Fruit fly (Drosophila melanogaster) whole organism, embryonic: Measurements from ENCODE around the gene CG34348.

ENCODE experiments used
- Atf-2 ChIP-seq: fragments of 200-800 bp; sonication (Bioruptor generic); optimal IDR thresholded peaks from 2 replicates; lab custom pipeline; 2016; ENCODE audit warnings: missing biosample characterization, missing genetic modification characterization
- CG10565 ChIP-seq: fragments of 200-800 bp; sonication (Bioruptor generic); optimal IDR thresholded peaks from 3 replicates; lab custom pipeline; 2016; ENCODE audit warnings: missing biosample characterization, mild to moderate bottlenecking, missing genetic modification characterization
- CG11247 ChIP-seq: fragments of 200-800 bp; sonication (Bioruptor generic); IDR thresholded peaks from 2 replicates; pipeline ENCODE4 v1.3.6; 2022; ENCODE audit warnings: missing biosample characterization, missing genetic modification characterization
- CG12236 ChIP-seq: fragments of 200-800 bp; sonication (Bioruptor generic); optimal IDR thresholded peaks from 2 replicates; lab custom pipeline; 2016; ENCODE audit warnings: missing biosample characterization, missing genetic modification characterization
- CG12659 ChIP-seq: fragments of 200-800 bp; sonication (Bioruptor generic); optimal IDR thresholded peaks from 3 replicates; lab custom pipeline; 2017; ENCODE audit warnings: mild to moderate bottlenecking, missing biosample characterization, missing genetic modification reagents, missing genetic modification characterization
- CG13424 ChIP-seq: fragments of 200-800 bp; sonication (Bioruptor generic); optimal IDR thresholded peaks from 2 replicates; lab custom pipeline; 2019; ENCODE audit warnings: missing biosample characterization, mild to moderate bottlenecking, missing genetic modification characterization, moderate library complexity
- CG17912 ChIP-seq: fragments of 200-800 bp; sonication (Bioruptor generic); optimal IDR thresholded peaks from 2 replicates; lab custom pipeline; 2018; ENCODE audit warnings: missing biosample characterization, mild to moderate bottlenecking, missing genetic modification characterization
- CG18262 ChIP-seq: fragments of 200-800 bp; optimal IDR thresholded peaks from 3 replicates; lab custom pipeline; 2019; ENCODE audit warnings: missing biosample characterization, mild to moderate bottlenecking, missing genetic modification characterization, moderate library complexity
- CG2712 ChIP-seq: fragments of 200-800 bp; optimal IDR thresholded peaks from 3 replicates; lab custom pipeline; 2019; ENCODE audit warnings: missing biosample characterization, mild to moderate bottlenecking, missing genetic modification characterization, moderate library complexity
- CG2889 ChIP-seq: fragments of 200-800 bp; sonication (Bioruptor generic); IDR thresholded peaks from 3 replicates; pipeline ENCODE4 v1.3.6; 2022; ENCODE audit warnings: missing biosample characterization, missing genetic modification characterization
- CG4328 ChIP-seq: fragments of 200-800 bp; sonication (Bioruptor generic); optimal IDR thresholded peaks from 3 replicates; lab custom pipeline; 2017; ENCODE audit warnings: missing biosample characterization, missing genetic modification reagents, missing genetic modification characterization
- CG43689 ChIP-seq: fragments of 200-800 bp; sonication (Bioruptor generic); IDR thresholded peaks from 2 replicates; pipeline ENCODE4 v1.3.6; 2022; ENCODE audit warnings: missing biosample characterization, missing genetic modification characterization
- CG7372 ChIP-seq: fragments of 200-800 bp; sonication (Bioruptor generic); IDR thresholded peaks from 2 replicates; pipeline ENCODE4 v1.3.6; 2022; ENCODE audit warnings: missing biosample characterization, missing genetic modification characterization
- CG7786 ChIP-seq: fragments of 200-800 bp; sonication (Bioruptor generic); optimal IDR thresholded peaks from 2 replicates; lab custom pipeline; 2016; ENCODE audit warnings: missing biosample characterization, missing genetic modification characterization
- CTCF ChIP-seq: fragments of 200-800 bp; sonication (Bioruptor generic); optimal IDR thresholded peaks from 2 replicates; lab custom pipeline; 2017; ENCODE audit warnings: missing biosample characterization, mild to moderate bottlenecking, missing genetic modification characterization, moderate library complexity
- Camta ChIP-seq: fragments of 200-800 bp; sonication (Bioruptor generic); optimal IDR thresholded peaks from 2 replicates; lab custom pipeline; 2016; ENCODE audit warnings: missing biosample characterization, missing genetic modification characterization
- Eip74EF ChIP-seq, 2 experiments: fragments of 200-800 bp in 1 of 2; fragments of >200 bp in 1 of 2; sonication (Bioruptor generic) in 1 of 2; optimal IDR thresholded peaks; 2 replicates each; lab custom pipeline; 2017 to 2019; ENCODE audit warnings: missing biosample characterization in 2 of 2, missing genetic modification characterization in 2 of 2, mild to moderate bottlenecking in 1 of 2, moderate library complexity in 1 of 2
- HHEX ChIP-seq: fragments of 200-800 bp; sonication (Bioruptor generic); optimal IDR thresholded peaks from 3 replicates; lab custom pipeline; 2017; ENCODE audit warnings: missing biosample characterization, mild to moderate bottlenecking, missing genetic modification characterization, missing genetic modification reagents
- Hmx ChIP-seq: fragments of 200-800 bp; sonication (Bioruptor generic); optimal IDR thresholded peaks from 2 replicates; lab custom pipeline; 2016; ENCODE audit warnings: missing biosample characterization, missing genetic modification characterization
- Med ChIP-seq: fragments of 200-800 bp; sonication (Bioruptor generic); peaks from one replicate; lab custom pipeline; 2016; ENCODE audit warnings: missing biosample characterization, missing genetic modification characterization, mild to moderate bottlenecking, inconsistent platforms, moderate library complexity
- Mrtf ChIP-seq: fragments of 200-800 bp; sonication (Bioruptor generic); IDR thresholded peaks from 3 replicates; pipeline ENCODE4 v1.3.6; 2022; ENCODE audit warnings: missing biosample characterization, missing genetic modification characterization
- Pdp1 ChIP-seq, 2 experiments: fragments of 200-800 bp; sonication (Bioruptor generic); optimal IDR thresholded peaks; 3 replicates each; lab custom pipeline; 2016; ENCODE audit warnings: missing biosample characterization in 2 of 2, missing genetic modification characterization in 2 of 2, mild to moderate bottlenecking in 1 of 2, moderate library complexity in 1 of 2
- Six4 ChIP-seq: fragments of 200-800 bp; sonication (Bioruptor generic); optimal IDR thresholded peaks from 2 replicates; lab custom pipeline; 2016; ENCODE audit warnings: missing biosample characterization, missing genetic modification characterization
- Sox100B ChIP-seq: fragments of 200-800 bp; sonication (Bioruptor generic); optimal IDR thresholded peaks from 3 replicates; lab custom pipeline; 2018; ENCODE audit warnings: missing biosample characterization, mild to moderate bottlenecking, missing genetic modification characterization
- Taf1 ChIP-seq: fragments of 200-800 bp; sonication (Bioruptor generic); IDR thresholded peaks from 2 replicates; pipeline ENCODE4 v1.3.6; 2022; ENCODE audit warnings: missing biosample characterization, missing genetic modification characterization
- YL-1 ChIP-seq: fragments of 200-800 bp; sonication (Bioruptor generic); optimal IDR thresholded peaks from 3 replicates; lab custom pipeline; 2017; ENCODE audit warnings: missing biosample characterization, mild to moderate bottlenecking, missing genetic modification characterization
- ab ChIP-seq: fragments of 200-800 bp; sonication (Bioruptor generic); optimal IDR thresholded peaks from 2 replicates; lab custom pipeline; 2016; ENCODE audit warnings: missing biosample characterization, missing genetic modification characterization
- bab2 ChIP-seq: fragments of 200-800 bp; sonication (Bioruptor generic); optimal IDR thresholded peaks from 2 replicates; lab custom pipeline; 2016; ENCODE audit warnings: missing biosample characterization, missing genetic modification characterization
- bbx ChIP-seq: fragments of 200-800 bp; sonication (Bioruptor generic); IDR thresholded peaks from 2 replicates; pipeline ENCODE4 v1.3.6; 2022; ENCODE audit warnings: missing biosample characterization, missing genetic modification characterization; ENCODE audit not compliant: partially characterized antibody
- br ChIP-seq: fragments of >200 bp; optimal IDR thresholded peaks from 2 replicates; lab custom pipeline; 2017
- caup ChIP-seq: fragments of 200-800 bp; sonication (Bioruptor generic); optimal IDR thresholded peaks from 3 replicates; lab custom pipeline; 2017; ENCODE audit warnings: missing biosample characterization, mild to moderate bottlenecking, missing genetic modification characterization, moderate library complexity; ENCODE audit not compliant: severe bottlenecking
- chm ChIP-seq: fragments of 200-800 bp; sonication (Bioruptor generic); IDR thresholded peaks from 2 replicates; pipeline ENCODE4 v1.3.6; 2022; ENCODE audit warnings: missing biosample characterization, missing genetic modification characterization
- crol ChIP-seq: fragments of 200-800 bp; sonication (Bioruptor generic); IDR thresholded peaks from 2 replicates; pipeline ENCODE4 v1.3.6; 2022; ENCODE audit warnings: missing biosample characterization, missing genetic modification characterization
- danr ChIP-seq: fragments of 200-800 bp; sonication (Bioruptor generic); IDR thresholded peaks from 2 replicates; pipeline ENCODE4 v1.3.6; 2022; ENCODE audit warnings: missing biosample characterization, missing genetic modification characterization
- dmrt11E ChIP-seq: fragments of 200-800 bp; sonication (Bioruptor generic); optimal IDR thresholded peaks from 3 replicates; lab custom pipeline; 2018; ENCODE audit warnings: missing biosample characterization, mild to moderate bottlenecking, missing genetic modification characterization, moderate library complexity
- gfzf ChIP-seq: fragments of 200-800 bp; sonication (Bioruptor generic); optimal IDR thresholded peaks from 2 replicates; lab custom pipeline; 2016; ENCODE audit warnings: missing biosample characterization, mild to moderate bottlenecking, missing genetic modification characterization, moderate library complexity
- jumu ChIP-seq: fragments of 200-800 bp; sonication (Bioruptor generic); optimal IDR thresholded peaks from 3 replicates; lab custom pipeline; 2016; ENCODE audit warnings: missing biosample characterization, missing genetic modification characterization
- mam ChIP-seq: fragments of 200-800 bp; sonication (Bioruptor generic); optimal IDR thresholded peaks from 3 replicates; lab custom pipeline; 2016; ENCODE audit warnings: missing biosample characterization, missing genetic modification characterization
- mld ChIP-seq: fragments of 200-800 bp; sonication (Bioruptor generic); IDR thresholded peaks from 3 replicates; pipeline ENCODE4 v1.3.6; 2022; ENCODE audit warnings: missing biosample characterization, missing genetic modification characterization; ENCODE audit not compliant: partially characterized antibody
- nerfin-2 ChIP-seq: fragments of 200-800 bp; sonication (Bioruptor generic); IDR thresholded peaks from 2 replicates; pipeline ENCODE4 v1.3.6; 2022; ENCODE audit warnings: missing biosample characterization, missing genetic modification characterization; ENCODE audit not compliant: partially characterized antibody
- oc ChIP-seq: fragments of 200-800 bp; sonication (Bioruptor generic); optimal IDR thresholded peaks from 2 replicates; lab custom pipeline; 2018; ENCODE audit warnings: missing biosample characterization, mild to moderate bottlenecking, missing genetic modification characterization, moderate library complexity
- otp ChIP-seq: fragments of 200-800 bp; sonication (Bioruptor generic); IDR thresholded peaks from 3 replicates; pipeline ENCODE4, ENCODE4 v1.3.6; 2022; ENCODE audit warnings: missing biosample characterization, missing genetic modification characterization
- peb ChIP-seq: fragments of 200-800 bp; sonication (Bioruptor generic); IDR thresholded peaks from 2 replicates; pipeline ENCODE4 v1.3.6; 2022; ENCODE audit warnings: missing biosample characterization, missing genetic modification characterization
- sd ChIP-seq: fragments of 200-800 bp; sonication (Bioruptor generic); optimal IDR thresholded peaks from 3 replicates; lab custom pipeline; 2018; ENCODE audit warnings: missing biosample characterization, mild to moderate bottlenecking, missing genetic modification characterization, moderate library complexity
- tll ChIP-seq, 2 experiments: fragments of 200-800 bp in 1 of 2; fragments of >200 bp in 1 of 2; sonication (Bioruptor generic) in 1 of 2; optimal IDR thresholded peaks; 2 replicates each; lab custom pipeline; 2017 to 2019; ENCODE audit warnings: missing biosample characterization in 2 of 2, missing genetic modification characterization in 2 of 2, mild to moderate bottlenecking in 1 of 2, moderate library complexity in 1 of 2
- vfl ChIP-seq: fragments of 200-800 bp; sonication (Bioruptor generic); optimal IDR thresholded peaks from 2 replicates; lab custom pipeline; 2016; ENCODE audit warnings: missing biosample characterization, missing genetic modification characterization
- zen2 ChIP-seq: fragments of 200-800 bp; sonication (Bioruptor generic); IDR thresholded peaks from 3 replicates; pipeline ENCODE4 v1.3.6; 2022; ENCODE audit warnings: missing biosample characterization, missing genetic modification characterization; ENCODE audit not compliant: partially characterized antibody

Gene CG34348

dm6 chrX:11384023-11384444 is 44.4 kb downstream of the CG34348 start (continued):
- no peak for TF ChIP-seq Eip74EF (GFP tag; optimal IDR thresholded peaks at IDR 0.05; lab: Kevin White, UChicago)
- TF ChIP-seq Taf1 (GFP tag; lab: Robert Waterston, UW): peak; percentile 84
- TF ChIP-seq caup (GFP tag; lab: Kevin White, UChicago): peak; percentile 78
- TF ChIP-seq nerfin-2: no peak
- peak; percentile 27 for TF ChIP-seq oc (tag; lab: Kevin White, UChicago)
- TF ChIP-seq chm (GFP tag; lab: Robert Waterston, UW): peak; percentile 48; the same call in 1 of the 2 replicates
- no peak for TF ChIP-seq sd (tag; lab: Kevin White, UChicago)
- no peak for TF ChIP-seq Hmx (GFP tag; lab: Kevin White, UChicago)
- TF ChIP-seq Sox100B (GFP tag; lab: Kevin White, UChicago): peak; percentile 10
- TF ChIP-seq CG43689 (GFP tag; lab: Robert Waterston, UW): no peak
- peak; percentile 9 for TF ChIP-seq CTCF (GFP tag; lab: Kevin White, UChicago)
- TF ChIP-seq otp (GFP tag; lab: Robert Waterston, UW): no peak
- TF ChIP-seq gfzf: no peak
- no peak for TF ChIP-seq dmrt11E (tag; lab: Kevin White, UChicago)
- TF ChIP-seq mam: peak; percentile 78
- TF ChIP-seq jumu: peak; percentile 47
- peak; percentile 22 for TF ChIP-seq Atf-2
- TF ChIP-seq CG11247 (GFP tag; lab: Robert Waterston, UW): peak; percentile 81
- TF ChIP-seq Camta (GFP tag; lab: Kevin White, UChicago): peak; percentile 29
- TF ChIP-seq CG4328 (GFP tag; lab: Kevin White, UChicago): peak; percentile 33
- peak; percentile 59 for TF ChIP-seq bab2
- TF ChIP-seq CG18262 (tag; lab: Kevin White, UChicago): peak; percentile 27
- TF ChIP-seq vfl (GFP tag; lab: Kevin White, UChicago): peak; percentile 47
- no peak for TF ChIP-seq CG10565 (GFP tag; lab: Kevin White, UChicago)
- peak; percentile 43 for TF ChIP-seq CG2712
- TF ChIP-seq CG7786 (GFP tag; lab: Kevin White, UChicago): no peak
- TF ChIP-seq YL-1 (GFP tag; lab: Kevin White, UChicago): no peak
- no peak for TF ChIP-seq CG17912

dm6 chrX:11385498-11385897 is 45.8 kb downstream of the CG34348 start:
- TF ChIP-seq CG7372 (GFP tag; lab: Robert Waterston, UW) (peak; percentile 90), CTCF (GFP tag; lab: Kevin White, UChicago) (peak; percentile 54), CG12659 (GFP tag; lab: Kevin White, UChicago) (no peak), Mrtf (GFP tag; lab: Robert Waterston, UW) (no peak), br (lab: Kevin White, UChicago) (no peak), peb (GFP tag; lab: Robert Waterston, UW) (no peak), CG12236 (GFP tag; lab: Kevin White, UChicago) (no peak), Pdp1 (GFP tag; optimal IDR thresholded peaks at IDR 0.05; lab: Kevin White, UChicago) (peak in 1 of 2 experiments; percentile 42), ab (GFP tag; lab: Kevin White, UChicago) (no peak), sd (tag; lab: Kevin White, UChicago) (peak; percentile 45)

dm6 chrX:11389494-11390447 is 50.1 kb downstream of the CG34348 start:
- TF ChIP-seq ab (GFP tag; lab: Kevin White, UChicago): no peak
- peak; percentile 81 for TF ChIP-seq bbx
- TF ChIP-seq zen2 (GFP tag; lab: Robert Waterston, UW): peak; percentile 74
- no peak for TF ChIP-seq Six4 (GFP tag; lab: Kevin White, UChicago)
- peak; percentile 54 for TF ChIP-seq Med (GFP tag; lab: Kevin White, UChicago)
- 0 out of 2 replicates have a peak, but pooled peaks have one; percentile 37 for TF ChIP-seq crol (GFP tag; lab: Robert Waterston, UW)
- TF ChIP-seq tll (GFP tag; optimal IDR thresholded peaks at IDR 0.05; lab: Kevin White, UChicago): peak in 1 of 2 experiments; percentile 15
- TF ChIP-seq CG13424: no peak
- TF ChIP-seq CG2889 (GFP tag; lab: Robert Waterston, UW): no peak
- TF ChIP-seq CG43689 (GFP tag; lab: Robert Waterston, UW): no peak
- TF ChIP-seq danr: no peak
- TF ChIP-seq HHEX (GFP tag; lab: Kevin White, UChicago): peak; percentile 3
- TF ChIP-seq mld: peak; percentile 65; the same call in 1 of the 3 replicates
